Worm (Caenorhabditis elegans): ENCODE results near the gene ins-34.

- no peak for TF ChIP-seq him-1 (tag; optimal IDR thresholded peaks at IDR 0.05)
- TF ChIP-seq W03F9.2 (tag; optimal IDR thresholded peaks at IDR 0.05): no peak
- TF ChIP-seq dao-5 (tag; optimal IDR thresholded peaks at IDR 0.05): no peak
Observed at ce11 chrIV:14113621-14114020, 7.2 kb downstream of the ins-34 start.
